Fruit fly (Drosophila melanogaster): ENCODE results near the gene Spg7.
A peak's percentile ranks its signal among the peaks of the same experiment; 100 is the strongest.

Gene Spg7

dm6 chrX:2646022-2646761 is 51.8 kb downstream of the Spg7 start (continued):
- TF ChIP-seq CG6813 (GFP tag; optimal IDR thresholded peaks at IDR 0.05) = peak; percentile 96
- TF ChIP-seq eyg (GFP tag; optimal IDR thresholded peaks at IDR 0.05) = peak; percentile 93
- TF ChIP-seq zf30C (GFP tag; optimal IDR thresholded peaks at IDR 0.05) = peak; percentile 25
- peak; percentile 88 for TF ChIP-seq Hey (tag; optimal IDR thresholded peaks at IDR 0.05)
- peak; percentile 90 for TF ChIP-seq Lim3 (GFP tag; IDR thresholded peaks at IDR 0.05)
- TF ChIP-seq CG14441 (GFP tag; IDR thresholded peaks at IDR 0.05) = peak; percentile 95
- TF ChIP-seq CG43689 (GFP tag; IDR thresholded peaks at IDR 0.05) = peak; percentile 89
- TF ChIP-seq HHEX (GFP tag; optimal IDR thresholded peaks at IDR 0.05) = peak; percentile 98
- peak; percentile 97 for TF ChIP-seq CG15601 (tag; optimal IDR thresholded peaks at IDR 0.05)
- peak; percentile 89 for TF ChIP-seq gsb (GFP tag; IDR thresholded peaks at IDR 0.05)
- peak; percentile 76; the same call in 1 of the 2 replicates for TF ChIP-seq Doc2 (GFP tag; IDR thresholded peaks at IDR 0.05)
- TF ChIP-seq Eip74EF (GFP tag; optimal IDR thresholded peaks at IDR 0.05) = peak in 1 of 2 experiments; percentile 97
- TF ChIP-seq zfh1 (GFP tag; IDR thresholded peaks at IDR 0.05) = peak; percentile 95
- peak; percentile 84 for TF ChIP-seq exex (tag; optimal IDR thresholded peaks at IDR 0.05)
- peak; percentile 93 for TF ChIP-seq CG2202 (tag; optimal IDR thresholded peaks at IDR 0.05)
- TF ChIP-seq Gsc (GFP tag; IDR thresholded peaks at IDR 0.05) = peak; percentile 87
- TF ChIP-seq CG10267 (tag; optimal IDR thresholded peaks at IDR 0.05) = peak; percentile 89
- peak; percentile 93 for TF ChIP-seq CG4854 (GFP tag; optimal IDR thresholded peaks at IDR 0.05)
- TF ChIP-seq dimm (GFP tag; IDR thresholded peaks at IDR 0.05) = peak; percentile 93
- peak; percentile 97 for TF ChIP-seq CG12071 (GFP tag; optimal IDR thresholded peaks at IDR 0.05)
- peak; percentile 69 for TF ChIP-seq CG3995 (GFP tag; optimal IDR thresholded peaks at IDR 0.05)
- TF ChIP-seq CG6254 (GFP tag; optimal IDR thresholded peaks at IDR 0.05) = peak; percentile 92
- TF ChIP-seq CG12744 (GFP tag; optimal IDR thresholded peaks at IDR 0.05) = peak; percentile 97
- TF ChIP-seq emc (GFP tag; optimal IDR thresholded peaks at IDR 0.05) = peak; percentile 87
- TF ChIP-seq CG3726 (GFP tag; IDR thresholded peaks at IDR 0.05) = peak; percentile 87
- peak; percentile 62 for TF ChIP-seq Sry-δ (GFP tag; optimal IDR thresholded peaks at IDR 0.05)
- TF ChIP-seq scrt (GFP tag; optimal IDR thresholded peaks at IDR 0.05) = peak; percentile 94
- TF ChIP-seq CG32767 (GFP tag; IDR thresholded peaks at IDR 0.05) = peak; percentile 97
- TF ChIP-seq ranshi (GFP tag; IDR thresholded peaks at IDR 0.05) = peak; percentile 91
- peak; percentile 97 for TF ChIP-seq Xrp1 (GFP tag; IDR thresholded peaks at IDR 0.05)
- peak; percentile 98 for TF ChIP-seq CG18619 (GFP tag; optimal IDR thresholded peaks at IDR 0.05)
- peak; percentile 22 for TF ChIP-seq BEAF-32 (GFP tag; optimal IDR thresholded peaks at IDR 0.05)
- TF ChIP-seq kah (GFP tag; optimal IDR thresholded peaks at IDR 0.05) = peak; percentile 92
- peak; percentile 97 for TF ChIP-seq sob (GFP tag; IDR thresholded peaks at IDR 0.05)
- peak; percentile 97 for TF ChIP-seq lmd (GFP tag; IDR thresholded peaks at IDR 0.05)
- peak; percentile 97 for TF ChIP-seq CG32532 (GFP tag; IDR thresholded peaks at IDR 0.05)
- TF ChIP-seq dysf (GFP tag; IDR thresholded peaks at IDR 0.05) = peak; percentile 97
- TF ChIP-seq gcm2 (GFP tag; optimal IDR thresholded peaks at IDR 0.05) = peak; percentile 92
- peak; percentile 95 for TF ChIP-seq ab (GFP tag; optimal IDR thresholded peaks at IDR 0.05)
- TF ChIP-seq sens-2 (GFP tag; IDR thresholded peaks at IDR 0.05) = peak; percentile 90
- peak; percentile 91 for TF ChIP-seq CG18476 (GFP tag; optimal IDR thresholded peaks at IDR 0.05)
- peak; percentile 48; the same call in 1 of the 3 replicates for TF ChIP-seq CG14860 (GFP tag; IDR thresholded peaks at IDR 0.05; ENCODE audit: partially characterized antibody)
- TF ChIP-seq tup (GFP tag; optimal IDR thresholded peaks at IDR 0.05) = peak; percentile 92
- TF ChIP-seq sima (GFP tag; optimal IDR thresholded peaks at IDR 0.05) = peak; percentile 79
- TF ChIP-seq ham (GFP tag; IDR thresholded peaks at IDR 0.05) = peak; percentile 86
- TF ChIP-seq grn (GFP tag; optimal IDR thresholded peaks at IDR 0.05) = peak; percentile 73
- TF ChIP-seq Ets65A (GFP tag) = peak; percentile 99
- peak; percentile 70; the same call in 1 of the 2 replicates for TF ChIP-seq sim (GFP tag; IDR thresholded peaks at IDR 0.05)
- TF ChIP-seq hb (GFP tag; IDR thresholded peaks at IDR 0.05; ENCODE audit: partially characterized antibody) = peak; percentile 60; the same call in 1 of the 3 replicates

Measured in whole organism, embryonic.